Worm (Caenorhabditis elegans) whole organism, L1 larva: ENCODE results near the gene dyn-1.

Experiments
- C16A3.4 ChIP-seq: fragments of 150-350 bp; optimal IDR thresholded peaks from 2 replicates; lab custom pipeline; 2014; ENCODE audit warnings: missing biosample characterization, missing genetic modification characterization
- F16B12.6 ChIP-seq: fragments of 150-350 bp; optimal IDR thresholded peaks from 2 replicates; lab custom pipeline; 2014; ENCODE audit warnings: missing biosample characterization, missing genetic modification characterization
- alr-1 ChIP-seq: fragments of 200-800 bp; sonication (Bioruptor generic); optimal IDR thresholded peaks from 2 replicates; lab custom pipeline; 2018; ENCODE audit warnings: borderline replicate concordance, mild to moderate bottlenecking, missing genetic modification characterization, missing compliant biosample characterization
- ama-1 ChIP-seq: fragments of 150-350 bp; optimal IDR thresholded peaks from 2 replicates; lab custom pipeline; 2014
- blmp-1 ChIP-seq: fragments of 150-350 bp; optimal IDR thresholded peaks from 2 replicates; lab custom pipeline; 2014; ENCODE audit warnings: missing biosample characterization, missing genetic modification characterization
- ceh-8 ChIP-seq: fragments of 200-800 bp; sonication (Bioruptor generic); optimal IDR thresholded peaks from 2 replicates; lab custom pipeline; 2018; ENCODE audit warnings: mild to moderate bottlenecking, missing genetic modification characterization, moderate library complexity, missing compliant biosample characterization
- ceh-88 ChIP-seq: fragments of 200-800 bp; sonication (Bioruptor generic); IDR thresholded peaks from 2 replicates; pipeline ENCODE4 v1.3.6; 2022; ENCODE audit warnings: missing genetic modification characterization, missing compliant biosample characterization
- ceh-90 ChIP-seq: sonication (generic microtip); optimal IDR thresholded peaks from 2 replicates; lab custom pipeline; 2016; ENCODE audit warnings: missing genetic modification characterization, missing compliant biosample characterization
- ces-1 ChIP-seq: fragments of 150-350 bp; optimal IDR thresholded peaks from 2 replicates; lab custom pipeline; 2014; ENCODE audit warnings: missing biosample characterization, missing genetic modification reagents, missing genetic modification characterization
- dpl-1 ChIP-seq, 3 experiments: fragments of 150-350 bp in 2 of 3; sonication (generic microtip) in 1 of 3; optimal IDR thresholded peaks; 2 replicates each; lab custom pipeline; 2014 to 2017; ENCODE audit warnings: missing biosample characterization in 3 of 3, missing genetic modification characterization in 3 of 3, missing genetic modification reagents in 3 of 3
- efl-3 ChIP-seq: fragments of 200-800 bp; sonication (Bioruptor generic); optimal IDR thresholded peaks from 2 replicates; lab custom pipeline; 2018; ENCODE audit warnings: mild to moderate bottlenecking, missing genetic modification characterization, missing compliant biosample characterization
- egl-13 ChIP-seq: sonication (generic microtip); optimal IDR thresholded peaks from 2 replicates; lab custom pipeline; 2016; ENCODE audit warnings: missing genotype, missing genetic modification reagents, missing genetic modification characterization, missing compliant biosample characterization
- fkh-4 ChIP-seq: sonication (generic microtip); optimal IDR thresholded peaks from 2 replicates; lab custom pipeline; 2016; ENCODE audit warnings: missing compliant biosample characterization, missing genetic modification characterization, borderline replicate concordance
- hlh-4 ChIP-seq: sonication (generic microtip); optimal IDR thresholded peaks from 2 replicates; lab custom pipeline; 2016; ENCODE audit warnings: mild to moderate bottlenecking, missing genetic modification characterization, missing compliant biosample characterization
- hpl-2 ChIP-seq: fragments of 150-350 bp; optimal IDR thresholded peaks from 2 replicates; lab custom pipeline; 2014; ENCODE audit warnings: missing biosample characterization, missing genetic modification reagents, missing genetic modification characterization
- irx-1 ChIP-seq: sonication (generic microtip); optimal IDR thresholded peaks from 2 replicates; lab custom pipeline; 2016; ENCODE audit warnings: missing genetic modification characterization, missing compliant biosample characterization
- isw-1 ChIP-seq: fragments of 200-800 bp; sonication (Bioruptor generic); IDR thresholded peaks from 2 replicates; pipeline ENCODE4 v1.3.6; 2022; ENCODE audit warnings: missing genetic modification characterization, missing compliant biosample characterization
- jun-1 ChIP-seq: fragments of 150-350 bp; optimal IDR thresholded peaks from 2 replicates; lab custom pipeline; 2014; ENCODE audit warnings: missing biosample characterization, missing genetic modification reagents, missing genetic modification characterization
- lin-14 ChIP-seq: fragments of 200-800 bp; sonication (Bioruptor generic); optimal IDR thresholded peaks from 2 replicates; lab custom pipeline; 2018; ENCODE audit warnings: mild to moderate bottlenecking, missing genetic modification characterization, moderate library complexity, missing compliant biosample characterization
- lin-35 ChIP-seq, 2 experiments: fragments of 150-350 bp; optimal IDR thresholded peaks; 2 replicates each; lab custom pipeline; 2014; ENCODE audit warnings: missing biosample characterization in 2 of 2, missing genetic modification characterization in 2 of 2, missing genetic modification reagents in 2 of 2
- lin-39 ChIP-seq: fragments of 150-350 bp; optimal IDR thresholded peaks from 2 replicates; lab custom pipeline; 2014; ENCODE audit warnings: missing biosample characterization, missing genetic modification reagents, missing genetic modification characterization
- lsy-2 ChIP-seq, 2 experiments: fragments of 150-350 bp; optimal IDR thresholded peaks; 2 replicates each; lab custom pipeline; 2014; ENCODE audit warnings: missing biosample characterization in 2 of 2, missing genetic modification characterization in 2 of 2
- mdl-1 ChIP-seq, 2 experiments: fragments of 150-350 bp; optimal IDR thresholded peaks; 2 replicates each; lab custom pipeline; 2014 to 2017; ENCODE audit warnings: missing biosample characterization in 2 of 2, missing genetic modification characterization in 2 of 2, inconsistent platforms in 1 of 2
- mef-2 ChIP-seq: fragments of 150-350 bp; optimal IDR thresholded peaks from 2 replicates; lab custom pipeline; 2014; ENCODE audit warnings: missing biosample characterization, missing genetic modification characterization
- nhr-11 ChIP-seq: fragments of 150-350 bp; optimal IDR thresholded peaks from 2 replicates; lab custom pipeline; 2014; ENCODE audit warnings: missing biosample characterization, missing genetic modification characterization
- nhr-12 ChIP-seq: sonication (generic microtip); optimal IDR thresholded peaks from 2 replicates; lab custom pipeline; 2017; ENCODE audit warnings: missing biosample characterization, missing genetic modification characterization
- nhr-19 ChIP-seq: fragments of 200-800 bp; sonication (Bioruptor generic); conservative IDR thresholded peaks from 2 replicates; pipeline ENCODE4 v1.3.6; 2022; ENCODE audit warnings: missing genetic modification characterization, missing compliant biosample characterization
- nhr-20 ChIP-seq: sonication (generic microtip); optimal IDR thresholded peaks from 2 replicates; lab custom pipeline; 2016; ENCODE audit warnings: mild to moderate bottlenecking, missing genetic modification characterization, missing compliant biosample characterization
- nhr-237 ChIP-seq: fragments of 150-350 bp; optimal IDR thresholded peaks from 2 replicates; lab custom pipeline; 2014; ENCODE audit warnings: missing biosample characterization, missing genetic modification characterization
- nhr-47 ChIP-seq: sonication (generic microtip); optimal IDR thresholded peaks from 2 replicates; lab custom pipeline; 2016; ENCODE audit warnings: mild to moderate bottlenecking, missing genetic modification characterization, moderate library complexity, missing compliant biosample characterization
- nhr-76 ChIP-seq: sonication (generic microtip); optimal IDR thresholded peaks from 2 replicates; lab custom pipeline; 2017; ENCODE audit warnings: missing biosample characterization, missing genetic modification characterization
- nhr-77 ChIP-seq: fragments of 150-350 bp; optimal IDR thresholded peaks from 2 replicates; lab custom pipeline; 2014; ENCODE audit warnings: missing biosample characterization, missing genetic modification characterization
- nhr-85 ChIP-seq: sonication (generic microtip); peaks from one replicate; lab custom pipeline; 2016; ENCODE audit warnings: missing genetic modification characterization, inconsistent platforms, missing compliant biosample characterization
- pag-3 ChIP-seq: sonication (generic microtip); optimal IDR thresholded peaks from 2 replicates; lab custom pipeline; 2017; ENCODE audit warnings: missing genetic modification characterization, mild to moderate bottlenecking, missing compliant biosample characterization, antibody characterized with exemption, borderline replicate concordance; ENCODE audit not compliant: insufficient read depth
- pax-3 ChIP-seq: fragments of 200-800 bp; sonication (Bioruptor generic); optimal IDR thresholded peaks from 2 replicates; lab custom pipeline; 2018; ENCODE audit warnings: mild to moderate bottlenecking, missing genetic modification characterization, moderate library complexity, missing compliant biosample characterization
- pqm-1 ChIP-seq: sonication (generic microtip); optimal IDR thresholded peaks from 3 replicates; lab custom pipeline; 2017; ENCODE audit warnings: missing biosample characterization, missing genetic modification characterization
- skn-1 ChIP-seq: fragments of 150-350 bp; optimal IDR thresholded peaks from 2 replicates; lab custom pipeline; 2014; ENCODE audit warnings: missing biosample characterization, missing genetic modification characterization
- snu-23 ChIP-seq: sonication (generic microtip); optimal IDR thresholded peaks from 2 replicates; lab custom pipeline; 2016; ENCODE audit warnings: missing genetic modification characterization, missing compliant biosample characterization
- sptf-1 ChIP-seq: fragments of 150-350 bp; optimal IDR thresholded peaks from 2 replicates; lab custom pipeline; 2014; ENCODE audit warnings: missing biosample characterization, missing genetic modification characterization
- sup-37 ChIP-seq: fragments of 200-800 bp; sonication (Bioruptor generic); optimal IDR thresholded peaks from 2 replicates; lab custom pipeline; 2018; ENCODE audit warnings: mild to moderate bottlenecking, missing genetic modification characterization, missing compliant biosample characterization
- swsn-7 ChIP-seq: sonication (generic microtip); optimal IDR thresholded peaks from 2 replicates; lab custom pipeline; 2016; ENCODE audit warnings: missing genetic modification characterization, missing compliant biosample characterization
- tbx-2 ChIP-seq: sonication (generic microtip); optimal IDR thresholded peaks from 2 replicates; lab custom pipeline; 2016; ENCODE audit warnings: missing genetic modification characterization, missing compliant biosample characterization
- unc-130 ChIP-seq: fragments of 150-350 bp; optimal IDR thresholded peaks from 2 replicates; lab custom pipeline; 2017; ENCODE audit warnings: missing biosample characterization, missing genetic modification characterization, inconsistent platforms
- unc-62 ChIP-seq: fragments of 150-350 bp; optimal IDR thresholded peaks from 2 replicates; lab custom pipeline; 2014; ENCODE audit warnings: missing biosample characterization, missing genetic modification reagents, missing genetic modification characterization
- unc-86 ChIP-seq: sonication (generic microtip); optimal IDR thresholded peaks from 2 replicates; lab custom pipeline; 2016; ENCODE audit warnings: missing genetic modification characterization, missing compliant biosample characterization
- unc-98 ChIP-seq: fragments of 200-800 bp; sonication (Bioruptor generic); IDR thresholded peaks from 2 replicates; pipeline ENCODE4 v1.3.6; 2022; ENCODE audit warnings: missing genetic modification characterization, missing compliant biosample characterization
- xbp-1 ChIP-seq: sonication (generic microtip); optimal IDR thresholded peaks from 2 replicates; lab custom pipeline; 2016; ENCODE audit warnings: missing genetic modification characterization, missing compliant biosample characterization
- zag-1 ChIP-seq: fragments of 150-350 bp; optimal IDR thresholded peaks from 2 replicates; lab custom pipeline; 2014; ENCODE audit warnings: missing biosample characterization, missing genetic modification characterization
- zip-4 ChIP-seq: fragments of 200-800 bp; sonication (Bioruptor generic); optimal IDR thresholded peaks from 2 replicates; lab custom pipeline; 2018; ENCODE audit warnings: mild to moderate bottlenecking, missing genetic modification characterization, moderate library complexity, missing compliant biosample characterization
- ztf-11 ChIP-seq, 2 experiments: sonication (generic microtip); optimal IDR thresholded peaks; 2 replicates each; lab custom pipeline; 2016 to 2017; ENCODE audit warnings: missing genetic modification characterization in 2 of 2, missing biosample characterization in 1 of 2, missing compliant biosample characterization in 1 of 2
- ztf-4 ChIP-seq: fragments of 150-350 bp; optimal IDR thresholded peaks from 2 replicates; lab custom pipeline; 2014; ENCODE audit warnings: missing biosample characterization, missing genetic modification characterization

Gene dyn-1

ce11 chrX:15567986-15568940 is at the start of gene dyn-1:
Gene dyn-1, plus strand, starts transcription at chrX:15568890.
- TF ChIP-seq F16B12.6 (tag; lab: Kevin White, UChicago), result peak; percentile 1
- no peak for TF ChIP-seq mef-2 (tag; lab: Kevin White, UChicago)
- no peak for TF ChIP-seq hpl-2 (GFP tag; lab: Kevin White, UChicago)
- peak; percentile 57 for TF ChIP-seq irx-1
- TF ChIP-seq pax-3 (tag; lab: Kevin White, UChicago), result no peak
- TF ChIP-seq tbx-2 (tag; lab: Kevin White, UChicago), result peak; percentile 69
- no peak for TF ChIP-seq ceh-90
- TF ChIP-seq isw-1, result no peak
- no peak for TF ChIP-seq unc-98
- no peak for TF ChIP-seq nhr-76 (tag; lab: Kevin White, UChicago)
- no peak for TF ChIP-seq ama-1
- TF ChIP-seq zag-1 (tag; lab: Kevin White, UChicago), result no peak
- no peak for TF ChIP-seq unc-62 (GFP tag; lab: Kevin White, UChicago)
- peak; percentile 62 to 72 for TF ChIP-seq lsy-2 (tag; optimal IDR thresholded peaks at IDR 0.05; lab: Kevin White, UChicago)
- peak; percentile 69 for TF ChIP-seq nhr-19 (GFP tag; lab: Robert Waterston, UW)
- TF ChIP-seq blmp-1 (tag; lab: Kevin White, UChicago), result peak; percentile 82
- peak; percentile 39 for TF ChIP-seq jun-1
- TF ChIP-seq efl-3, result no peak
- TF ChIP-seq ztf-11 (tag; optimal IDR thresholded peaks at IDR 0.05; lab: Kevin White, UChicago), result peak in 1 of 2 experiments; percentile 5
- TF ChIP-seq snu-23 (GFP tag; lab: Kevin White, UChicago), result peak; percentile 86
- TF ChIP-seq zip-4 (GFP tag; lab: Kevin White, UChicago), result peak; percentile 39
- TF ChIP-seq pqm-1, result no peak
- peak; percentile 91 for TF ChIP-seq nhr-85
- no peak for TF ChIP-seq nhr-237 (tag; lab: Kevin White, UChicago)
- peak in 1 of 2 experiments; percentile 66 for TF ChIP-seq mdl-1 (tag; optimal IDR thresholded peaks at IDR 0.05; lab: Kevin White, UChicago)
- no peak for TF ChIP-seq ceh-88 (GFP tag; lab: Robert Waterston, UW)
- no peak for TF ChIP-seq ztf-4
- peak; percentile 70 for TF ChIP-seq swsn-7
- peak; percentile 58 to 80 for TF ChIP-seq lin-35 (GFP tag; optimal IDR thresholded peaks at IDR 0.05; lab: Kevin White, UChicago)
- TF ChIP-seq pag-3 (tag; lab: Kevin White, UChicago), result peak; percentile 77
- no peak for TF ChIP-seq lin-39 (tag; lab: Kevin White, UChicago)
- TF ChIP-seq alr-1 (tag; lab: Kevin White, UChicago), result no peak
- TF ChIP-seq dpl-1 (GFP tag; optimal IDR thresholded peaks at IDR 0.05; lab: Kevin White, UChicago), result peak; percentile 1 to 66 (median 46)
- TF ChIP-seq unc-86 (tag; lab: Kevin White, UChicago), result peak; percentile 0
- TF ChIP-seq C16A3.4 (tag; lab: Kevin White, UChicago), result peak; percentile 73
- TF ChIP-seq unc-130 (tag; lab: Kevin White, UChicago), result peak; percentile 45
- TF ChIP-seq nhr-12 (tag; lab: Kevin White, UChicago), result no peak
- no peak for TF ChIP-seq sup-37 (GFP tag; lab: Kevin White, UChicago)
- TF ChIP-seq xbp-1 (tag; lab: Kevin White, UChicago), result peak; percentile 47
- no peak for TF ChIP-seq fkh-4 (tag; lab: Kevin White, UChicago)
- peak; percentile 38 for TF ChIP-seq nhr-77 (tag; lab: Kevin White, UChicago)
- TF ChIP-seq hlh-4 (tag; lab: Kevin White, UChicago), result no peak
- no peak for TF ChIP-seq skn-1 (tag; lab: Kevin White, UChicago)
- no peak for TF ChIP-seq egl-13 (tag; lab: Kevin White, UChicago)
- TF ChIP-seq lin-14 (GFP tag; lab: Kevin White, UChicago), result peak; percentile 88
- peak; percentile 70 for TF ChIP-seq nhr-47 (tag; lab: Kevin White, UChicago)
- TF ChIP-seq nhr-11, result no peak
- peak; percentile 84 for TF ChIP-seq nhr-20 (tag; lab: Kevin White, UChicago)
- TF ChIP-seq sptf-1, result no peak
- TF ChIP-seq ceh-8 (GFP tag; lab: Kevin White, UChicago), result no peak
- no peak for TF ChIP-seq ces-1 (GFP tag; lab: Kevin White, UChicago)
